Fruit fly (Drosophila melanogaster) whole organism: ENCODE measurements around the gene Wdr24.

Experiments used
- CG8478 ChIP-seq: fragments of >200 bp; optimal IDR thresholded peaks from 2 replicates; lab custom pipeline; 2018; ENCODE audit warnings: inconsistent platforms
- Dll ChIP-seq: fragments of >200 bp; optimal IDR thresholded peaks from 2 replicates; lab custom pipeline; 2017
- EcR ChIP-seq, 2 experiments: fragments of >200 bp; optimal IDR thresholded peaks; 2 replicates each; lab custom pipeline; 2017; ENCODE audit warnings: missing biosample characterization in 2 of 2, missing genetic modification characterization in 2 of 2, missing genetic modification reagents in 2 of 2
- pan ChIP-seq: fragments of >200 bp; optimal IDR thresholded peaks from 2 replicates; lab custom pipeline; 2017
- psq ChIP-seq: fragments of >200 bp; optimal IDR thresholded peaks from 2 replicates; lab custom pipeline; 2017
- usp ChIP-seq: fragments of >200 bp; optimal IDR thresholded peaks from 2 replicates; lab custom pipeline; 2017; ENCODE audit warnings: missing biosample characterization, missing genetic modification characterization, mixed read lengths

DNA sequence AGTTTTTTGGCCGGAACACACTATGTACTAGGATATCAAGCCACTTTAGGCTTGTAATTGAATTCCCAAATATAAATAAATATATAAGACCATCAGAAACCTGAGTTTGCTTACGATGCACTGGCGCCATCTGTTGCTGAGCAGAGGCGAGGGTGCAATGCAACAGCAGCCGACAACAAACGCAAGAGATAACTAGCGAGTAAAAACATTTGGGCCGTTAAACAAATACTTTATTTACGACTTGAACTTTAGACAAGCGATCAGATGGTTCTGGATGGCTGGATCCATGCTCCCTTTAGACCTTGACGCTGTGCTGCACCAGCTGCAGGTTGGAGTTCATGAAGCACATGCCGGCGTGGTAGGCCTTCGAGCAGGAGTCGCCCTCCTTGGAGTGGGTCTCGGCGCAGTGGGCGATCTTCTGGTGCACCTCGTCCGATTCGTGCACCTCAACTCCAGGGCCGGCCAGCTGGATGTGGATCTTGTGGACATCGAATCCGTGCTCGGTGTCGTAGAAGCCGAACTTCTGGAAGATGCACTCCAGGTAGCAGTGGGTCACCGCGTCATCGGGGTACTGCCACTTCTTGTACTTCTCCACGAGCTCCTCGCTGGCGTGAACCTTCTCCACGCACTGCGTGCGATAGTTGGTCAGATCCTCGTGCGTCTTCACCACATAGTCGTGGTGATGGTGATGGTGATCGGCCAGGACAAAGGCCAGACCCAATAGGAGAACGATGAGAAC, 28.7 kb downstream of the Wdr24 start:
- TF ChIP-seq pan (lab: Kevin White, UChicago) (no peak), EcR (GFP tag; optimal IDR thresholded peaks at IDR 0.05; lab: Kevin White, UChicago) (no peak), Dll (lab: Kevin White, UChicago) (no peak), psq (lab: Kevin White, UChicago) (no peak), CG8478 (lab: Kevin White, UChicago) (no peak), usp (GFP tag; lab: Kevin White, UChicago) (no peak)
